Fruit fly (Drosophila melanogaster) whole organism, embryonic: ENCODE results near the gene Atg5.

Source experiments
- ATbp ChIP-seq: fragments of 200-800 bp; sonication (Bioruptor generic); optimal IDR thresholded peaks from 2 replicates; lab custom pipeline; 2017; ENCODE audit warnings: missing biosample characterization, mild to moderate bottlenecking, missing genetic modification characterization, missing genetic modification reagents
- B-H1 ChIP-seq: fragments of 200-800 bp; sonication (Bioruptor generic); IDR thresholded peaks from 3 replicates; pipeline ENCODE4 v1.3.6; 2022; ENCODE audit warnings: missing biosample characterization, missing genetic modification characterization
- Bdp1 ChIP-seq: fragments of 200-800 bp; sonication (Bioruptor generic); optimal IDR thresholded peaks from 3 replicates; lab custom pipeline; 2016; ENCODE audit warnings: missing biosample characterization, missing genetic modification characterization
- C15 ChIP-seq: fragments of 200-800 bp; sonication (Bioruptor generic); IDR thresholded peaks from 3 replicates; pipeline ENCODE4 v1.3.6; 2022; ENCODE audit warnings: missing biosample characterization, missing genetic modification characterization
- CG11695 ChIP-seq: fragments of 200-800 bp; sonication (Bioruptor generic); IDR thresholded peaks from 3 replicates; pipeline ENCODE4 v1.3.6; 2022; ENCODE audit warnings: missing biosample characterization, missing genetic modification characterization
- CG12659 ChIP-seq: fragments of 200-800 bp; sonication (Bioruptor generic); optimal IDR thresholded peaks from 3 replicates; lab custom pipeline; 2017; ENCODE audit warnings: mild to moderate bottlenecking, missing biosample characterization, missing genetic modification reagents, missing genetic modification characterization
- CG13296 ChIP-seq: fragments of 200-800 bp; sonication (Bioruptor generic); optimal IDR thresholded peaks from 3 replicates; lab custom pipeline; 2018; ENCODE audit warnings: missing biosample characterization, mild to moderate bottlenecking, missing genetic modification characterization
- CG13624 ChIP-seq: fragments of 200-800 bp; sonication (Bioruptor generic); optimal IDR thresholded peaks from 2 replicates; lab custom pipeline; 2016; ENCODE audit warnings: missing biosample characterization, missing genetic modification characterization
- CG14014 ChIP-seq: fragments of 200-800 bp; sonication (Bioruptor generic); IDR thresholded peaks from 2 replicates; pipeline ENCODE4 v1.3.6; 2022; ENCODE audit warnings: missing biosample characterization, missing genetic modification characterization
- CG14710 ChIP-seq: fragments of 200-800 bp; sonication (Bioruptor generic); optimal IDR thresholded peaks from 3 replicates; lab custom pipeline; 2019; ENCODE audit warnings: missing biosample characterization, mild to moderate bottlenecking, missing genetic modification characterization, moderate library complexity
- CG15269 ChIP-seq: fragments of 200-800 bp; sonication (Bioruptor generic); optimal IDR thresholded peaks from 2 replicates; lab custom pipeline; 2018; ENCODE audit warnings: missing biosample characterization, mild to moderate bottlenecking, missing genetic modification characterization, moderate library complexity
- CG1602 ChIP-seq: fragments of 200-800 bp; sonication (Bioruptor generic); optimal IDR thresholded peaks from 3 replicates; lab custom pipeline; 2016; ENCODE audit warnings: missing biosample characterization, missing genetic modification characterization
- CG1603 ChIP-seq: fragments of 200-800 bp; sonication (Bioruptor generic); optimal IDR thresholded peaks from 2 replicates; lab custom pipeline; 2019; ENCODE audit warnings: missing biosample characterization, mild to moderate bottlenecking, missing genetic modification characterization, moderate library complexity
- CG1792 ChIP-seq: fragments of 200-800 bp; sonication (Bioruptor generic); optimal IDR thresholded peaks from 2 replicates; lab custom pipeline; 2016; ENCODE audit warnings: missing biosample characterization, missing genetic modification characterization
- CG18262 ChIP-seq: fragments of 200-800 bp; optimal IDR thresholded peaks from 3 replicates; lab custom pipeline; 2019; ENCODE audit warnings: missing biosample characterization, mild to moderate bottlenecking, missing genetic modification characterization, moderate library complexity
- CG18619 ChIP-seq: fragments of 200-800 bp; sonication (Bioruptor generic); optimal IDR thresholded peaks from 3 replicates; lab custom pipeline; 2017; ENCODE audit warnings: missing biosample characterization, mild to moderate bottlenecking, missing genetic modification characterization
- CG2199 ChIP-seq: fragments of 200-800 bp; sonication (Bioruptor generic); IDR thresholded peaks from 3 replicates; pipeline ENCODE4 v1.3.6; 2022; ENCODE audit warnings: missing biosample characterization, missing genetic modification characterization
- CG2889 ChIP-seq: fragments of 200-800 bp; sonication (Bioruptor generic); IDR thresholded peaks from 3 replicates; pipeline ENCODE4 v1.3.6; 2022; ENCODE audit warnings: missing biosample characterization, missing genetic modification characterization
- CG30020 ChIP-seq: fragments of 200-800 bp; optimal IDR thresholded peaks from 2 replicates; lab custom pipeline; 2019; ENCODE audit warnings: missing biosample characterization, mild to moderate bottlenecking, missing genetic modification characterization, moderate library complexity
- CG3065 ChIP-seq: fragments of 200-800 bp; sonication (Bioruptor generic); optimal IDR thresholded peaks from 2 replicates; lab custom pipeline; 2016; ENCODE audit warnings: missing biosample characterization, missing genetic modification characterization
- CG4617 ChIP-seq: fragments of 200-800 bp; sonication (Bioruptor generic); optimal IDR thresholded peaks from 3 replicates; lab custom pipeline; 2016; ENCODE audit warnings: missing biosample characterization, missing genetic modification characterization, borderline replicate concordance
- CG6765 ChIP-seq: fragments of 200-800 bp; sonication (Bioruptor generic); optimal IDR thresholded peaks from 3 replicates; lab custom pipeline; 2017; ENCODE audit warnings: missing biosample characterization, mild to moderate bottlenecking, missing genetic modification characterization
- Chrac-16 ChIP-seq: fragments of 200-800 bp; sonication (Bioruptor generic); optimal IDR thresholded peaks from 3 replicates; lab custom pipeline; 2016; ENCODE audit warnings: missing biosample characterization, missing genetic modification characterization
- Gug ChIP-seq: fragments of 200-800 bp; sonication (Bioruptor generic); IDR thresholded peaks from 4 replicates; pipeline ENCODE4 v1.3.6; 2022; ENCODE audit warnings: missing biosample characterization, missing genetic modification characterization
- H2.0 ChIP-seq: fragments of 200-800 bp; sonication (Bioruptor generic); IDR thresholded peaks from 2 replicates; pipeline ENCODE4 v1.3.6; 2022; ENCODE audit warnings: missing biosample characterization, missing genetic modification characterization
- Lhr ChIP-seq: fragments of 200-800 bp; sonication (Bioruptor generic); optimal IDR thresholded peaks from 3 replicates; lab custom pipeline; 2017; ENCODE audit warnings: mild to moderate bottlenecking, missing biosample characterization, missing genetic modification reagents, missing genetic modification characterization
- Meics ChIP-seq: fragments of 200-800 bp; sonication (Bioruptor generic); optimal IDR thresholded peaks from 2 replicates; lab custom pipeline; 2017; ENCODE audit warnings: missing biosample characterization, mild to moderate bottlenecking, missing genetic modification characterization
- Side ChIP-seq: fragments of 200-800 bp; sonication (Bioruptor generic); optimal IDR thresholded peaks from 2 replicates; lab custom pipeline; 2016; ENCODE audit warnings: missing biosample characterization, missing genetic modification characterization
- Sox102F ChIP-seq: fragments of 200-800 bp; sonication (Bioruptor generic); optimal IDR thresholded peaks from 2 replicates; lab custom pipeline; 2018; ENCODE audit warnings: missing biosample characterization, mild to moderate bottlenecking, missing genetic modification characterization, moderate library complexity
- Ssrp ChIP-seq: fragments of 200-800 bp; sonication (Bioruptor generic); optimal IDR thresholded peaks from 2 replicates; lab custom pipeline; 2018; ENCODE audit warnings: missing biosample characterization, mild to moderate bottlenecking, missing genetic modification characterization, moderate library complexity
- TFAM ChIP-seq: fragments of 200-800 bp; sonication (Bioruptor generic); optimal IDR thresholded peaks from 2 replicates; lab custom pipeline; 2017; ENCODE audit warnings: missing biosample characterization, missing genetic modification characterization, inconsistent platforms
- Vsx1 ChIP-seq: fragments of 200-800 bp; sonication (Bioruptor generic); optimal IDR thresholded peaks from 2 replicates; lab custom pipeline; 2017; ENCODE audit warnings: missing biosample characterization, mild to moderate bottlenecking, missing genetic modification characterization, missing genetic modification reagents
- amos ChIP-seq: fragments of 200-800 bp; sonication (Bioruptor generic); IDR thresholded peaks from 2 replicates; pipeline ENCODE4 v1.3.6; 2022; ENCODE audit warnings: missing biosample characterization, missing genetic modification characterization; ENCODE audit not compliant: partially characterized antibody
- cato ChIP-seq: fragments of 200-800 bp; sonication (Bioruptor generic); optimal IDR thresholded peaks from 2 replicates; lab custom pipeline; 2016; ENCODE audit warnings: missing biosample characterization, missing genetic modification characterization, borderline replicate concordance
- chif ChIP-seq, 2 experiments: fragments of 200-800 bp; sonication (Bioruptor generic); optimal IDR thresholded peaks; 3 replicates each; lab custom pipeline; 2016; ENCODE audit warnings: missing biosample characterization in 2 of 2, missing genetic modification characterization in 2 of 2
- crp ChIP-seq, 2 experiments: fragments of 200-800 bp; sonication (Bioruptor generic); optimal IDR thresholded peaks; 2 replicates in 1 of 2; 3 replicates in 1 of 2; lab custom pipeline; 2017; ENCODE audit warnings: missing biosample characterization in 2 of 2, missing genetic modification characterization in 2 of 2, mild to moderate bottlenecking in 1 of 2, moderate library complexity in 1 of 2
- dpn ChIP-seq, 2 experiments: fragments of 200-800 bp; sonication (Bioruptor generic); optimal IDR thresholded peaks; 3 replicates each; lab custom pipeline; 2016; ENCODE audit warnings: missing biosample characterization in 2 of 2, missing genetic modification characterization in 2 of 2
- ems ChIP-seq: fragments of 200-800 bp; sonication (Bioruptor generic); optimal IDR thresholded peaks from 3 replicates; lab custom pipeline; 2016; ENCODE audit warnings: missing biosample characterization, missing genetic modification characterization
- gsb-n ChIP-seq: fragments of 200-800 bp; sonication (Bioruptor generic); optimal IDR thresholded peaks from 3 replicates; lab custom pipeline; 2018; ENCODE audit warnings: missing biosample characterization, mild to moderate bottlenecking, missing genetic modification characterization
- hth ChIP-seq: fragments of >200 bp; optimal IDR thresholded peaks from 2 replicates; lab custom pipeline; 2017; ENCODE audit warnings: inconsistent platforms
- ind ChIP-seq: fragments of 200-800 bp; sonication (Bioruptor generic); optimal IDR thresholded peaks from 3 replicates; lab custom pipeline; 2016; ENCODE audit warnings: missing biosample characterization, missing genetic modification characterization
- jumu ChIP-seq: fragments of 200-800 bp; sonication (Bioruptor generic); optimal IDR thresholded peaks from 3 replicates; lab custom pipeline; 2016; ENCODE audit warnings: missing biosample characterization, missing genetic modification characterization
- ken ChIP-seq: fragments of 200-800 bp; sonication (Bioruptor generic); IDR thresholded peaks from 3 replicates; pipeline ENCODE4 v1.3.6; 2022; ENCODE audit warnings: missing biosample characterization, missing genetic modification characterization
- nau ChIP-seq: fragments of 200-800 bp; sonication (Bioruptor generic); optimal IDR thresholded peaks from 3 replicates; lab custom pipeline; 2017; ENCODE audit warnings: missing biosample characterization, mild to moderate bottlenecking, missing genetic modification characterization, missing genetic modification reagents
- otp ChIP-seq: fragments of 200-800 bp; sonication (Bioruptor generic); IDR thresholded peaks from 3 replicates; pipeline ENCODE4, ENCODE4 v1.3.6; 2022; ENCODE audit warnings: missing biosample characterization, missing genetic modification characterization
- sqz ChIP-seq: fragments of 200-800 bp; sonication (Bioruptor generic); optimal IDR thresholded peaks from 3 replicates; lab custom pipeline; 2018; ENCODE audit warnings: missing biosample characterization, mild to moderate bottlenecking, missing genetic modification characterization
- stc ChIP-seq: fragments of 200-800 bp; sonication (Bioruptor generic); IDR thresholded peaks from 2 replicates; pipeline ENCODE4 v1.3.6; 2022; ENCODE audit warnings: missing biosample characterization, missing genetic modification characterization
- tgo ChIP-seq: fragments of 200-800 bp; sonication (Bioruptor generic); IDR thresholded peaks from 3 replicates; pipeline ENCODE4 v1.3.6; 2022; ENCODE audit warnings: missing biosample characterization, missing genetic modification characterization
- tna ChIP-seq: fragments of 200-800 bp; sonication (Bioruptor generic); IDR thresholded peaks from 2 replicates; pipeline ENCODE4 v1.3.6; 2022; ENCODE audit warnings: missing biosample characterization, missing genetic modification characterization; ENCODE audit not compliant: partially characterized antibody

Gene Atg5

DNA sequence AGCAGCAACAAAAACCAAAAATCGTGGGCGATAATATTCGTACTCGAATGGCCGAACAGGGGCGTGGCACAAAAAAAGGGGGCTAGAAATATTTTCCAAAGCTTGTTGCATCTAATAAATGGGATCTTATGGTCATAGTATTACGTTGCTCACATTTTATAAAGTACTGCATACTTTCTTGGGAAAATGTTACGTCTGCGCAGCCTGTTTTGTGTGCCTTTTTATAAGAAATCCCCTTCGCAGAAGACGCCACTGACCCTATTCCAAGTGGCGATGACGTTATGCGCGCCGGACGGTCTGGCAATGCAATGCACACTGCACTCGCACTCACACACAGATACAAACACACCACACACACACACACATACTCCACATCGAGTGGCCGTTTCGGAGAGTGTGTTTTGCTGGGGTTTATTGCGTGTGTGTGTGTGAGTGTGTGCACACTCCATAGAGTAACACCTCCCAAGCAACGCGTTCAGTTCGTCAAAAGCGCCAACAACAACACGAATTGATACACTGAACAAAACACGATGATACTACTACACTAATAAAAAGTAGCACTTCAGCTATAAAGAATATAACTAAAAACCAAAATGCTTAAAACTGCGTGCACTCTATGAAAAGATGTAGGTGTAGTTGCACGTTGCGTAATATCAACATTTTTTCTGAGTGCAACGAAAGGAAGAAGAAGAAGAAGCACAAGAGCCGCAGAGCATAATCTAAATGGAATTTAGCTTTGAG, 30.3 kb downstream of the Atg5 start (continued):
- TF ChIP-seq Vsx1 (GFP tag; lab: Kevin White, UChicago) (peak; percentile 56), CG14710 (tag; lab: Kevin White, UChicago) (peak; percentile 87), crp (GFP tag; optimal IDR thresholded peaks at IDR 0.05; lab: Kevin White, UChicago) (peak in 1 of 2 experiments; percentile 27), sqz (GFP tag; lab: Kevin White, UChicago) (peak; percentile 52), B-H1 (GFP tag; lab: Robert Waterston, UW) (peak; percentile 76), ken (GFP tag; lab: Robert Waterston, UW) (peak; percentile 92), gsb-n (tag; lab: Kevin White, UChicago) (peak; percentile 83), hth (lab: Kevin White, UChicago) (no peak), ems (GFP tag; lab: Kevin White, UChicago) (peak; percentile 68), cato (GFP tag; lab: Kevin White, UChicago) (peak; percentile 65), Chrac-16 (GFP tag; lab: Kevin White, UChicago) (peak; percentile 80), CG1792 (GFP tag; lab: Kevin White, UChicago) (peak; percentile 80), Bdp1 (peak; percentile 58), chif (GFP tag; optimal IDR thresholded peaks at IDR 0.05; lab: Kevin White, UChicago) (peak; percentile 81 to 88), tna (no peak), H2.0 (GFP tag; lab: Robert Waterston, UW) (peak; percentile 81), Side (peak; percentile 75), CG18262 (tag; lab: Kevin White, UChicago) (peak; percentile 86), CG12659 (GFP tag; lab: Kevin White, UChicago) (peak; percentile 64), TFAM (GFP tag; lab: Kevin White, UChicago) (peak; percentile 58), ind (peak; percentile 78), CG30020 (tag; lab: Kevin White, UChicago) (peak; percentile 35), stc (peak; percentile 84), C15 (GFP tag; lab: Robert Waterston, UW) (no peak; the same call in 2 of the 3 replicates), ATbp (GFP tag; lab: Kevin White, UChicago) (peak; percentile 87), CG3065 (GFP tag; lab: Kevin White, UChicago) (peak; percentile 62), CG13624 (peak; percentile 48), CG15269 (tag; lab: Kevin White, UChicago) (peak; percentile 68), tgo (GFP tag; lab: Robert Waterston, UW) (peak; percentile 64), CG2889 (peak; percentile 36; the same call in 1 of the 3 replicates), Gug (GFP tag; lab: Robert Waterston, UW) (peak; percentile 90), CG1603 (tag; lab: Kevin White, UChicago) (peak; percentile 97), CG2199 (peak; percentile 61; the same call in 2 of the 3 replicates), CG6765 (no peak), amos (GFP tag; lab: Robert Waterston, UW) (no peak), CG13296 (GFP tag; lab: Kevin White, UChicago) (peak; percentile 13), Ssrp (tag; lab: Kevin White, UChicago) (peak; percentile 89), CG4617 (GFP tag; lab: Kevin White, UChicago) (peak; percentile 25), Sox102F (GFP tag; lab: Kevin White, UChicago) (peak; percentile 94), CG1602 (GFP tag; lab: Kevin White, UChicago) (peak; percentile 78), CG14014 (GFP tag; lab: Robert Waterston, UW) (peak; percentile 61), CG11695 (GFP tag; lab: Robert Waterston, UW) (peak; percentile 70), Meics (peak; percentile 27), CG18619 (GFP tag; lab: Kevin White, UChicago) (peak; percentile 48), otp (GFP tag; lab: Robert Waterston, UW) (peak; percentile 89), Lhr (GFP tag; lab: Kevin White, UChicago) (peak; percentile 68), jumu (GFP tag; lab: Kevin White, UChicago) (peak; percentile 78), dpn (GFP tag; optimal IDR thresholded peaks at IDR 0.05; lab: Kevin White, UChicago) (peak; percentile 74 to 82), nau (GFP tag; lab: Kevin White, UChicago) (peak; percentile 65)
